Worm (Caenorhabditis elegans) whole organism, L3 larva: Measurements from ENCODE around the gene D2023.6.
A peak's percentile ranks its signal among the peaks of the same experiment; 100 is the strongest.

Experiments
- R02D3.7 ChIP-seq: fragments of 150-350 bp; optimal IDR thresholded peaks from 2 replicates; lab custom pipeline; 2014; ENCODE audit warnings: missing biosample characterization, missing genetic modification characterization
- ZK546.5 ChIP-seq: sonication (generic microtip); optimal IDR thresholded peaks from 2 replicates; lab custom pipeline; 2017; ENCODE audit warnings: missing biosample characterization, missing genetic modification characterization
- ama-1 ChIP-seq: fragments of 150-350 bp; optimal IDR thresholded peaks from 2 replicates; lab custom pipeline; 2018
- ceh-28 ChIP-seq: fragments of 150-350 bp; optimal IDR thresholded peaks from 2 replicates; lab custom pipeline; 2014; ENCODE audit warnings: missing biosample characterization, missing genetic modification reagents, missing genetic modification characterization
- ceh-82 ChIP-seq: fragments of 150-350 bp; optimal IDR thresholded peaks from 2 replicates; lab custom pipeline; 2014; ENCODE audit warnings: missing biosample characterization, missing genetic modification characterization
- ceh-9 ChIP-seq: sonication (generic microtip); optimal IDR thresholded peaks from 2 replicates; lab custom pipeline; 2018; ENCODE audit warnings: missing biosample characterization, missing genetic modification characterization
- daf-12 ChIP-seq: fragments of 150-350 bp; optimal IDR thresholded peaks from 2 replicates; lab custom pipeline; 2014; ENCODE audit warnings: missing biosample characterization, missing genetic modification reagents, missing genetic modification characterization
- egl-5 ChIP-seq: fragments of 150-350 bp; optimal IDR thresholded peaks from 2 replicates; lab custom pipeline; 2017; ENCODE audit warnings: missing biosample characterization, missing genetic modification reagents, missing genetic modification characterization, inconsistent platforms
- elt-1 ChIP-seq: fragments of 150-350 bp; optimal IDR thresholded peaks from 2 replicates; lab custom pipeline; 2014; ENCODE audit warnings: missing biosample characterization, missing genetic modification characterization
- elt-2 ChIP-seq: sonication (generic microtip); optimal IDR thresholded peaks from 2 replicates; lab custom pipeline; 2016; ENCODE audit warnings: missing genetic modification reagents, mild to moderate bottlenecking, missing genetic modification characterization, missing compliant biosample characterization
- elt-3 ChIP-seq, 3 experiments: fragments of 150-350 bp in 1 of 3; sonication (generic microtip) in 2 of 3; optimal IDR thresholded peaks; 2 replicates in 2 of 3; 4 replicates in 1 of 3; lab custom pipeline; 2014 to 2017; ENCODE audit warnings: missing biosample characterization in 3 of 3, missing genetic modification characterization in 3 of 3
- fkh-10 ChIP-seq: sonication (generic microtip); optimal IDR thresholded peaks from 2 replicates; lab custom pipeline; 2017; ENCODE audit warnings: missing biosample characterization, missing genetic modification reagents, missing genetic modification characterization
- fos-1 ChIP-seq: fragments of 150-350 bp; optimal IDR thresholded peaks from 2 replicates; lab custom pipeline; 2014; ENCODE audit warnings: missing biosample characterization, missing genetic modification characterization
- lin-15B ChIP-seq: fragments of 150-350 bp; optimal IDR thresholded peaks from 2 replicates; lab custom pipeline; 2014; ENCODE audit warnings: missing biosample characterization, missing genetic modification characterization
- lin-39 ChIP-seq: fragments of 150-350 bp; optimal IDR thresholded peaks from 2 replicates; lab custom pipeline; 2018; ENCODE audit warnings: missing biosample characterization, missing genetic modification reagents, missing genetic modification characterization
- lsy-12 ChIP-seq: sonication (generic microtip); optimal IDR thresholded peaks from 2 replicates; lab custom pipeline; 2016; ENCODE audit warnings: mild to moderate bottlenecking, missing genetic modification characterization, missing compliant biosample characterization
- mdl-1 ChIP-seq: fragments of 150-350 bp; optimal IDR thresholded peaks from 2 replicates; lab custom pipeline; 2014; ENCODE audit warnings: missing biosample characterization, missing genetic modification characterization
- mml-1 ChIP-seq: fragments of 150-350 bp; sonication (generic microtip); optimal IDR thresholded peaks from 3 replicates; lab custom pipeline; 2014; ENCODE audit warnings: missing biosample characterization, missing genetic modification characterization
- nfya-1 ChIP-seq: sonication (generic microtip); optimal IDR thresholded peaks from 2 replicates; lab custom pipeline; 2017; ENCODE audit warnings: missing genetic modification characterization, mild to moderate bottlenecking, missing compliant biosample characterization, antibody characterized with exemption, moderate library complexity; ENCODE audit not compliant: insufficient read depth
- nhr-11 ChIP-seq: fragments of 150-350 bp; optimal IDR thresholded peaks from 2 replicates; lab custom pipeline; 2014; ENCODE audit warnings: missing biosample characterization, missing genetic modification characterization
- nhr-12 ChIP-seq: fragments of 150-350 bp; optimal IDR thresholded peaks from 2 replicates; lab custom pipeline; 2014; ENCODE audit warnings: missing biosample characterization, missing genetic modification characterization
- nhr-23 ChIP-seq: fragments of 150-350 bp; optimal IDR thresholded peaks from 2 replicates; lab custom pipeline; 2014; ENCODE audit warnings: missing biosample characterization, missing genetic modification reagents, missing genetic modification characterization
- nhr-25 ChIP-seq: sonication (generic microtip); optimal IDR thresholded peaks from 2 replicates; lab custom pipeline; 2017; ENCODE audit warnings: missing biosample characterization, missing genetic modification characterization
- nhr-43 ChIP-seq: sonication (generic microtip); optimal IDR thresholded peaks from 2 replicates; lab custom pipeline; 2016; ENCODE audit warnings: mild to moderate bottlenecking, missing genetic modification characterization, missing compliant biosample characterization; ENCODE audit not compliant: poor library complexity, severe bottlenecking
- nhr-67 ChIP-seq: fragments of 150-350 bp; optimal IDR thresholded peaks from 2 replicates; lab custom pipeline; 2014; ENCODE audit warnings: missing biosample characterization, missing genetic modification characterization
- nhr-76 ChIP-seq: fragments of 150-350 bp; sonication (generic microtip); optimal IDR thresholded peaks from 5 replicates; lab custom pipeline; 2014; ENCODE audit warnings: missing biosample characterization, missing genetic modification characterization
- nhr-77 ChIP-seq: fragments of 150-350 bp; optimal IDR thresholded peaks from 2 replicates; lab custom pipeline; 2014; ENCODE audit warnings: missing biosample characterization, missing genetic modification characterization
- pqm-1 ChIP-seq: fragments of 150-350 bp; optimal IDR thresholded peaks from 2 replicates; lab custom pipeline; 2017; ENCODE audit warnings: missing biosample characterization, missing genetic modification characterization, inconsistent platforms
- snpc-4 ChIP-seq: fragments of 150-350 bp; optimal IDR thresholded peaks from 2 replicates; lab custom pipeline; 2014; ENCODE audit warnings: missing biosample characterization, missing genetic modification characterization
- tbx-2 ChIP-seq: sonication (generic microtip); optimal IDR thresholded peaks from 2 replicates; lab custom pipeline; 2016; ENCODE audit warnings: mild to moderate bottlenecking, missing genetic modification characterization, missing compliant biosample characterization
- unc-39 ChIP-seq: sonication (generic microtip); optimal IDR thresholded peaks from 4 replicates; lab custom pipeline; 2017; ENCODE audit warnings: missing biosample characterization, missing genetic modification characterization
- ztf-11 ChIP-seq: fragments of 150-350 bp; optimal IDR thresholded peaks from 2 replicates; lab custom pipeline; 2014; ENCODE audit warnings: missing biosample characterization, missing genetic modification characterization
- ztf-4 ChIP-seq: fragments of 150-350 bp; optimal IDR thresholded peaks from 2 replicates; lab custom pipeline; 2014; ENCODE audit warnings: missing biosample characterization, missing genetic modification characterization

The D2023.6 gene

DNA sequence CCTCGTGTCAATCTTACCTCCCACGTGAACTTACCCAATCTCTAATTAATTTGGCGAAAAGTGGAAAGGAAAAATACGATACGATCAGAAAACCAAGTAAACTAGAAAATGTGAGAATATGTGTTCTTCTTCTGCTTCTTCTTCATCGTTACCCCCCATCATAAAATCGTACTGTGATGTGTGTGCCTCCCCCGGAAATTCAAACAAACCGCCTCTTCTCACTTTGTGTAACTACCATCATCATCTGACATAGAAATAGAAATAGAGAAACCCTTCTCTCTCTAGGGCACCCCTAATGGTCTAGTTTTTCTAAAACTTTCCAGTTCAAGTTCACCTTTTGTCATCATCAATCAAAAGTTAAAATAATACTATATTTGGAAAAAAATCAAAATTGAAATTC is 30.6 kb downstream of the D2023.6 start:
- TF ChIP-seq fos-1 (tag; lab: Kevin White, UChicago), result no peak
- peak; percentile 60 for TF ChIP-seq nhr-25
- no peak for TF ChIP-seq nhr-43 (tag; lab: Kevin White, UChicago)
- TF ChIP-seq nhr-77 (tag; lab: Kevin White, UChicago), result no peak
- TF ChIP-seq ceh-28, result no peak
- TF ChIP-seq ztf-11 (tag; lab: Kevin White, UChicago), result no peak
- no peak for TF ChIP-seq lin-39 (tag; lab: Kevin White, UChicago)
- TF ChIP-seq nhr-67 (tag; lab: Kevin White, UChicago), result no peak
- TF ChIP-seq unc-39 (tag; lab: Kevin White, UChicago), result no peak
- no peak for TF ChIP-seq lin-15B (tag; lab: Kevin White, UChicago)
- peak; percentile 25 for TF ChIP-seq nhr-23 (tag; lab: Kevin White, UChicago)
- no peak for TF ChIP-seq ZK546.5 (tag; lab: Kevin White, UChicago)
- peak; percentile 65 for TF ChIP-seq egl-5
- no peak for TF ChIP-seq lsy-12 (tag; lab: Kevin White, UChicago)
- no peak for TF ChIP-seq ztf-4
- no peak for TF ChIP-seq tbx-2 (tag; lab: Kevin White, UChicago)
- no peak for TF ChIP-seq daf-12 (tag; lab: Kevin White, UChicago)

DNA sequence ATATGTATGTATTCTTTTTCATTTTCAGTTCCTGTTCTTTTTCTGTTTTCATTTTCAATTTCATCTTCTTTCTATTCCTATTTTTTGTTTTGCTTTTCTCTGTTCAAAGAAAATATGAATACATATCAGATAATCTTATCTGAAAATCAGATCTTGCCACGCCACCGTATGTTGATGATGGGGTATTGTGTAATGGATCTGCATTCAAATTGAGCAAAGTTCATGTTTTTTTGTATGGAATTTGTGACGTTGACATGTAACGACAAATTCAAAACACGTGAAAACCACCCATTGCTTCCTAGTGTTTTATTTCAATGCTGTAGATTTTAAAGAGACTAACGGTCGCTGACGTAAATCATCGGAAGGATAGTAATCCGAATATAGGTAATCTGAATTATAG is 31.1 kb downstream of the D2023.6 start:
- TF ChIP-seq nhr-23 (tag; lab: Kevin White, UChicago), result peak; percentile 15
- TF ChIP-seq elt-1 (tag; lab: Kevin White, UChicago), result peak; percentile 78
- no peak for TF ChIP-seq nhr-43 (tag; lab: Kevin White, UChicago)

- TF ChIP-seq elt-3 (tag; optimal IDR thresholded peaks at IDR 0.05; lab: Kevin White, UChicago) (peak in 1 of 3 experiments; percentile 41), pqm-1 (tag; lab: Kevin White, UChicago) (peak; percentile 73), nfya-1 (tag; lab: Kevin White, UChicago) (peak; percentile 11), ceh-28 (peak; percentile 10), nhr-12 (tag; lab: Kevin White, UChicago) (no peak), elt-2 (peak; percentile 86), ceh-9 (no peak), nhr-25 (peak; percentile 90), tbx-2 (tag; lab: Kevin White, UChicago) (peak; percentile 0), nhr-43 (tag; lab: Kevin White, UChicago) (peak; percentile 96), nhr-23 (tag; lab: Kevin White, UChicago) (peak; percentile 75), snpc-4 (tag; lab: Kevin White, UChicago) (no peak), mdl-1 (peak; percentile 37)
These were observed 32.1 kb downstream of the D2023.6 start for ce11 chrV:11859082-11859858.

DNA sequence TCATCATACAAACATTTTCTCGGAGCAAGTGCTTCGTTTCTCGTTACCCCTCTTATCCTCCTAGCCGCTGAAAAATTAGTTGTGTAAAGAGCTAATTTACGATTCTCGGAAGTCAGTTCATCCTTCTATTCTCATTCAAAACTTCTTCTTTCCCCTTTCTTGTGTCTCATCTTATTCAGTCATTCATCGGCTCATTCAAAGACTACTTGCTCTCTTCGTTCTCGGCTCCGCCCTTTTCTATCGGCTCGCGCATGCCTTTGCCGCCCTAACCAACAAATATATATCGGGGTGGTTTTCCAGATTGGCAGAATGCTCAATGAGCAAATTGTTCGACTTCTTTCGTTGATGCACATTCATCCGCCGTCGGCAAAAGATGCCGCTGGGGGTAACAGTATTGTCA is 33.2 kb downstream of the D2023.6 start, which contains the start of gene R13H4.5:
R13H4.5 (plus strand) TSS at position 301 of the 400 bp plus-strand sequence.
- no peak for TF ChIP-seq ceh-82 (tag; lab: Kevin White, UChicago)
- no peak for TF ChIP-seq ceh-28
- no peak for TF ChIP-seq nhr-12 (tag; lab: Kevin White, UChicago)
- no peak for TF ChIP-seq nhr-11 (tag; lab: Kevin White, UChicago)
- no peak for TF ChIP-seq mml-1 (tag; lab: Kevin White, UChicago)
- TF ChIP-seq R02D3.7 (tag; lab: Kevin White, UChicago), result no peak
- TF ChIP-seq fkh-10 (GFP tag; lab: Kevin White, UChicago), result no peak
- TF ChIP-seq ama-1 (lab: Kevin White, UChicago), result no peak
- TF ChIP-seq nhr-76 (tag; lab: Kevin White, UChicago), result no peak
- TF ChIP-seq, all 47 proteins: peak for 0
